Fruit fly (Drosophila melanogaster) whole organism, embryonic: ENCODE results near the gene fry.

Experiments used
- Abd-B ChIP-seq: fragments of 200-800 bp; sonication (Bioruptor generic); optimal IDR thresholded peaks from 2 replicates; lab custom pipeline; 2018; ENCODE audit warnings: missing biosample characterization, mild to moderate bottlenecking, missing genetic modification characterization, moderate library complexity
- Atf-2 ChIP-seq: fragments of 200-800 bp; sonication (Bioruptor generic); optimal IDR thresholded peaks from 2 replicates; lab custom pipeline; 2016; ENCODE audit warnings: missing biosample characterization, missing genetic modification characterization
- CG10209 ChIP-seq: fragments of 200-800 bp; sonication (Bioruptor generic); optimal IDR thresholded peaks from 3 replicates; lab custom pipeline; 2017; ENCODE audit warnings: missing biosample characterization, mild to moderate bottlenecking, missing genetic modification characterization, missing genetic modification reagents
- CG10267 ChIP-seq: fragments of 200-800 bp; sonication (Bioruptor generic); optimal IDR thresholded peaks from 2 replicates; lab custom pipeline; 2018; ENCODE audit warnings: missing biosample characterization, mild to moderate bottlenecking, missing genetic modification characterization, moderate library complexity
- CG10366 ChIP-seq: fragments of 200-800 bp; sonication (Bioruptor generic); IDR thresholded peaks from 2 replicates; pipeline ENCODE4 v1.3.6; 2022; ENCODE audit warnings: missing biosample characterization, missing genetic modification characterization
- CG10462 ChIP-seq: fragments of 200-800 bp; sonication (Bioruptor generic); optimal IDR thresholded peaks from 2 replicates; lab custom pipeline; 2016; ENCODE audit warnings: missing biosample characterization, missing genetic modification characterization
- CG10565 ChIP-seq: fragments of 200-800 bp; sonication (Bioruptor generic); optimal IDR thresholded peaks from 3 replicates; lab custom pipeline; 2016; ENCODE audit warnings: missing biosample characterization, mild to moderate bottlenecking, missing genetic modification characterization
- CG11093 ChIP-seq: fragments of 200-800 bp; sonication (Bioruptor generic); IDR thresholded peaks from 3 replicates; pipeline ENCODE4 v1.3.6; 2022; ENCODE audit warnings: missing biosample characterization, missing genetic modification characterization
- CG12071 ChIP-seq: fragments of 200-800 bp; sonication (Bioruptor generic); optimal IDR thresholded peaks from 3 replicates; lab custom pipeline; 2018; ENCODE audit warnings: missing biosample characterization, mild to moderate bottlenecking, missing genetic modification characterization
- CG12219 ChIP-seq: fragments of 200-800 bp; sonication (Bioruptor generic); optimal IDR thresholded peaks from 3 replicates; lab custom pipeline; 2018; ENCODE audit warnings: missing biosample characterization, mild to moderate bottlenecking, missing genetic modification characterization
- CG12659 ChIP-seq: fragments of 200-800 bp; sonication (Bioruptor generic); optimal IDR thresholded peaks from 3 replicates; lab custom pipeline; 2017; ENCODE audit warnings: mild to moderate bottlenecking, missing biosample characterization, missing genetic modification reagents, missing genetic modification characterization
- CG13123 ChIP-seq: fragments of 200-800 bp; sonication (Bioruptor generic); optimal IDR thresholded peaks from 2 replicates; lab custom pipeline; 2016; ENCODE audit warnings: missing biosample characterization, missing genetic modification characterization
- CG15479 ChIP-seq: fragments of 200-800 bp; sonication (Bioruptor generic); optimal IDR thresholded peaks from 3 replicates; lab custom pipeline; 2019; ENCODE audit warnings: missing biosample characterization, mild to moderate bottlenecking, missing genetic modification characterization, moderate library complexity
- CG16779 ChIP-seq: fragments of 200-800 bp; sonication (Bioruptor generic); IDR thresholded peaks from 2 replicates; pipeline ENCODE4 v1.3.6; 2022; ENCODE audit warnings: missing biosample characterization, missing genetic modification characterization
- CG17186 ChIP-seq: fragments of 200-800 bp; sonication (Bioruptor generic); optimal IDR thresholded peaks from 3 replicates; lab custom pipeline; 2017; ENCODE audit warnings: missing biosample characterization, missing genetic modification reagents, missing genetic modification characterization
- CG2889 ChIP-seq: fragments of 200-800 bp; sonication (Bioruptor generic); IDR thresholded peaks from 3 replicates; pipeline ENCODE4 v1.3.6; 2022; ENCODE audit warnings: missing biosample characterization, missing genetic modification characterization
- CG3407 ChIP-seq: fragments of 200-800 bp; sonication (Bioruptor generic); optimal IDR thresholded peaks from 2 replicates; lab custom pipeline; 2018; ENCODE audit warnings: missing biosample characterization, mild to moderate bottlenecking, missing genetic modification characterization
- CG34422 ChIP-seq: fragments of 200-800 bp; sonication (Bioruptor generic); IDR thresholded peaks from 3 replicates; pipeline ENCODE4 v1.3.6; 2022; ENCODE audit warnings: missing biosample characterization, missing genetic modification characterization
- CG4282 ChIP-seq: fragments of 200-800 bp; sonication (Bioruptor generic); optimal IDR thresholded peaks from 2 replicates; lab custom pipeline; 2016; ENCODE audit warnings: missing biosample characterization, missing genetic modification characterization
- CG4328 ChIP-seq: fragments of 200-800 bp; sonication (Bioruptor generic); optimal IDR thresholded peaks from 3 replicates; lab custom pipeline; 2017; ENCODE audit warnings: missing biosample characterization, missing genetic modification reagents, missing genetic modification characterization
- CG4424 ChIP-seq: fragments of 200-800 bp; sonication (Bioruptor generic); optimal IDR thresholded peaks from 3 replicates; lab custom pipeline; 2016; ENCODE audit warnings: missing biosample characterization, missing genetic modification characterization
- CG4730 ChIP-seq: fragments of 200-800 bp; sonication (Bioruptor generic); IDR thresholded peaks from 2 replicates; pipeline ENCODE4 v1.3.6; 2022; ENCODE audit warnings: missing biosample characterization, missing genetic modification characterization
- CG5245 ChIP-seq: fragments of 200-800 bp; sonication (Bioruptor generic); optimal IDR thresholded peaks from 3 replicates; lab custom pipeline; 2016; ENCODE audit warnings: missing biosample characterization, missing genetic modification characterization
- CG6272 ChIP-seq: fragments of 200-800 bp; sonication (Bioruptor generic); IDR thresholded peaks from 2 replicates; pipeline ENCODE4 v1.3.6; 2022; ENCODE audit warnings: missing biosample characterization, missing genetic modification characterization
- D19B ChIP-seq: fragments of 200-800 bp; sonication (Bioruptor generic); optimal IDR thresholded peaks from 2 replicates; lab custom pipeline; 2017; ENCODE audit warnings: missing biosample characterization, mild to moderate bottlenecking, missing genetic modification characterization
- Dip2 ChIP-seq: fragments of 200-800 bp; sonication (Bioruptor generic); IDR thresholded peaks from 2 replicates; pipeline ENCODE4 v1.3.6; 2022; ENCODE audit warnings: missing biosample characterization, missing genetic modification characterization
- Dp ChIP-seq: fragments of 200-800 bp; sonication (Bioruptor generic); optimal IDR thresholded peaks from 2 replicates; lab custom pipeline; 2018; ENCODE audit warnings: missing biosample characterization, mild to moderate bottlenecking, missing genetic modification characterization, moderate library complexity
- Gug ChIP-seq: fragments of 200-800 bp; sonication (Bioruptor generic); IDR thresholded peaks from 4 replicates; pipeline ENCODE4 v1.3.6; 2022; ENCODE audit warnings: missing biosample characterization, missing genetic modification characterization
- MBD-R2 ChIP-seq: fragments of 200-800 bp; sonication (Bioruptor generic); IDR thresholded peaks from 2 replicates; pipeline ENCODE4 v1.3.6; 2022; ENCODE audit warnings: missing biosample characterization, missing genetic modification characterization
- Max ChIP-seq: fragments of 200-800 bp; sonication (Bioruptor generic); optimal IDR thresholded peaks from 2 replicates; lab custom pipeline; 2016; ENCODE audit warnings: missing biosample characterization, mild to moderate bottlenecking, missing genetic modification characterization
- Ravus ChIP-seq: fragments of 200-800 bp; sonication (Bioruptor generic); IDR thresholded peaks from 2 replicates; pipeline ENCODE4 v1.3.6; 2022; ENCODE audit warnings: missing biosample characterization, missing genetic modification characterization
- Six4 ChIP-seq: fragments of 200-800 bp; sonication (Bioruptor generic); optimal IDR thresholded peaks from 2 replicates; lab custom pipeline; 2016; ENCODE audit warnings: missing biosample characterization, missing genetic modification characterization
- Spps ChIP-seq: fragments of 200-800 bp; sonication (Bioruptor generic); optimal IDR thresholded peaks from 2 replicates; lab custom pipeline; 2018; ENCODE audit warnings: missing biosample characterization, mild to moderate bottlenecking, missing genetic modification characterization
- aop ChIP-seq: fragments of 200-800 bp; sonication (Bioruptor generic); IDR thresholded peaks from 2 replicates; pipeline ENCODE4 v1.3.6; 2022; ENCODE audit warnings: missing biosample characterization, missing genetic modification characterization
- ase ChIP-seq: fragments of 200-800 bp; sonication (Bioruptor generic); IDR thresholded peaks from 3 replicates; pipeline ENCODE4 v1.3.6; 2022; ENCODE audit warnings: missing biosample characterization, missing genetic modification characterization
- bowl ChIP-seq: fragments of 200-800 bp; sonication (Bioruptor generic); IDR thresholded peaks from 2 replicates; pipeline ENCODE4 v1.3.6; 2022; ENCODE audit warnings: missing biosample characterization, missing genetic modification characterization
- cas ChIP-seq: fragments of 200-800 bp; sonication (Bioruptor generic); IDR thresholded peaks from 2 replicates; pipeline ENCODE4 v1.3.6; 2022; ENCODE audit warnings: missing biosample characterization, missing genetic modification characterization
- cato ChIP-seq: fragments of 200-800 bp; sonication (Bioruptor generic); optimal IDR thresholded peaks from 2 replicates; lab custom pipeline; 2016; ENCODE audit warnings: missing biosample characterization, missing genetic modification characterization, borderline replicate concordance
- crol ChIP-seq: fragments of 200-800 bp; sonication (Bioruptor generic); IDR thresholded peaks from 2 replicates; pipeline ENCODE4 v1.3.6; 2022; ENCODE audit warnings: missing biosample characterization, missing genetic modification characterization
- disco-r ChIP-seq: fragments of 200-800 bp; sonication (Bioruptor generic); optimal IDR thresholded peaks from 2 replicates; lab custom pipeline; 2016; ENCODE audit warnings: missing biosample characterization, missing genetic modification characterization
- esg ChIP-seq: fragments of 200-800 bp; sonication (Bioruptor generic); conservative IDR thresholded peaks from 2 replicates; pipeline ENCODE4 v1.3.6; 2022; ENCODE audit warnings: missing biosample characterization, missing genetic modification characterization
- ftz-f1 ChIP-seq: fragments of 200-800 bp; sonication (Bioruptor generic); optimal IDR thresholded peaks from 2 replicates; lab custom pipeline; 2016; ENCODE audit warnings: missing biosample characterization, missing genetic modification characterization
- gcm2 ChIP-seq: fragments of 200-800 bp; sonication (Bioruptor generic); optimal IDR thresholded peaks from 2 replicates; lab custom pipeline; 2016; ENCODE audit warnings: missing biosample characterization, missing genetic modification characterization
- lmd ChIP-seq: fragments of 200-800 bp; sonication (Bioruptor generic); IDR thresholded peaks from 2 replicates; pipeline ENCODE4 v1.3.6; 2022; ENCODE audit warnings: missing biosample characterization, missing genetic modification characterization
- luna ChIP-seq: fragments of 200-800 bp; sonication (Bioruptor generic); optimal IDR thresholded peaks from 2 replicates; lab custom pipeline; 2016; ENCODE audit warnings: missing biosample characterization, missing genetic modification characterization
- pb ChIP-seq: fragments of 200-800 bp; sonication (Bioruptor generic); optimal IDR thresholded peaks from 3 replicates; lab custom pipeline; 2016; ENCODE audit warnings: missing biosample characterization, missing genetic modification characterization
- scrt ChIP-seq: fragments of 200-800 bp; sonication (Bioruptor generic); optimal IDR thresholded peaks from 2 replicates; lab custom pipeline; 2018; ENCODE audit warnings: missing biosample characterization, mild to moderate bottlenecking, missing genetic modification characterization, moderate library complexity
- tin ChIP-seq: fragments of 200-800 bp; sonication (Bioruptor generic); optimal IDR thresholded peaks from 3 replicates; lab custom pipeline; 2016; ENCODE audit warnings: missing biosample characterization, missing genetic modification characterization
- trh ChIP-seq: fragments of 200-800 bp; sonication (Bioruptor generic); optimal IDR thresholded peaks from 2 replicates; lab custom pipeline; 2016; ENCODE audit warnings: missing biosample characterization, missing genetic modification characterization
- tup ChIP-seq: fragments of 200-800 bp; sonication (Bioruptor generic); optimal IDR thresholded peaks from 2 replicates; lab custom pipeline; 2016; ENCODE audit warnings: missing biosample characterization, mild to moderate bottlenecking, missing genetic modification characterization, moderate library complexity
- unpg ChIP-seq: fragments of 200-800 bp; sonication (Bioruptor generic); optimal IDR thresholded peaks from 3 replicates; lab custom pipeline; 2018; ENCODE audit warnings: missing biosample characterization, mild to moderate bottlenecking, missing genetic modification characterization, moderate library complexity
- vfl ChIP-seq: fragments of 200-800 bp; sonication (Bioruptor generic); optimal IDR thresholded peaks from 2 replicates; lab custom pipeline; 2016; ENCODE audit warnings: missing biosample characterization, missing genetic modification characterization
- wor ChIP-seq: fragments of 200-800 bp; sonication (Bioruptor generic); IDR thresholded peaks from 2 replicates; pipeline ENCODE4 v1.3.6; 2022; ENCODE audit warnings: missing biosample characterization, missing genetic modification characterization

fry gene

dm6 chr3L:9726707-9727106, 47.8 kb upstream of the fry start, which contains the start of gene Naa60 (continued):
- TF ChIP-seq CG10565 (GFP tag; lab: Kevin White, UChicago): no peak
- TF ChIP-seq disco-r: no peak
- no peak for TF ChIP-seq crol (GFP tag; lab: Robert Waterston, UW)
- TF ChIP-seq lmd (GFP tag; lab: Robert Waterston, UW): no peak
- no peak for TF ChIP-seq CG10366 (GFP tag; lab: Robert Waterston, UW)
- TF ChIP-seq D19B (GFP tag; lab: Kevin White, UChicago): no peak
- TF ChIP-seq Atf-2 (GFP tag; lab: Kevin White, UChicago): no peak
- peak; percentile 85 for TF ChIP-seq MBD-R2 (GFP tag; lab: Robert Waterston, UW)
- no peak for TF ChIP-seq CG10462 (GFP tag; lab: Kevin White, UChicago)
- TF ChIP-seq CG6272 (GFP tag; lab: Robert Waterston, UW): no peak
- no peak for TF ChIP-seq Dip2 (GFP tag; lab: Robert Waterston, UW)
- no peak for TF ChIP-seq Max
- TF ChIP-seq CG17186 (GFP tag; lab: Kevin White, UChicago): no peak
- no peak for TF ChIP-seq CG4328 (GFP tag; lab: Kevin White, UChicago)
- TF ChIP-seq pb: no peak
- TF ChIP-seq scrt (GFP tag; lab: Kevin White, UChicago): no peak
- TF ChIP-seq CG16779: no peak
- no peak for TF ChIP-seq esg (GFP tag; lab: Robert Waterston, UW)
- peak; percentile 49; the same call in 1 of the 3 replicates for TF ChIP-seq CG34422 (GFP tag; lab: Robert Waterston, UW)
- peak; percentile 54 for TF ChIP-seq CG12659 (GFP tag; lab: Kevin White, UChicago)
- TF ChIP-seq CG10209 (GFP tag; lab: Kevin White, UChicago): no peak
- TF ChIP-seq CG4730 (GFP tag; lab: Robert Waterston, UW): no peak
- peak; percentile 74 for TF ChIP-seq Dp (GFP tag; lab: Kevin White, UChicago)
- TF ChIP-seq CG12071 (GFP tag; lab: Kevin White, UChicago): no peak
- TF ChIP-seq CG2889 (GFP tag; lab: Robert Waterston, UW): no peak
- no peak for TF ChIP-seq tin (GFP tag; lab: Kevin White, UChicago)
- no peak for TF ChIP-seq CG5245 (GFP tag; lab: Kevin White, UChicago)
- no peak for TF ChIP-seq tup (GFP tag; lab: Kevin White, UChicago)
- TF ChIP-seq vfl: no peak
- no peak for TF ChIP-seq aop (GFP tag; lab: Robert Waterston, UW)
- no peak for TF ChIP-seq ftz-f1
- no peak for TF ChIP-seq cas (GFP tag; lab: Robert Waterston, UW)
- no peak for TF ChIP-seq cato (GFP tag; lab: Kevin White, UChicago)
- no peak for TF ChIP-seq CG4282 (GFP tag; lab: Kevin White, UChicago)
- no peak for TF ChIP-seq luna (GFP tag; lab: Kevin White, UChicago)
- TF ChIP-seq unpg (GFP tag; lab: Kevin White, UChicago): no peak
- no peak for TF ChIP-seq trh (GFP tag; lab: Kevin White, UChicago)
- no peak for TF ChIP-seq CG13123 (GFP tag; lab: Kevin White, UChicago)
- no peak for TF ChIP-seq CG15479 (GFP tag; lab: Kevin White, UChicago)
- no peak for TF ChIP-seq Six4 (GFP tag; lab: Kevin White, UChicago)
- TF ChIP-seq wor (GFP tag; lab: Robert Waterston, UW): no peak
- TF ChIP-seq Spps (tag; lab: Kevin White, UChicago): no peak
- no peak for TF ChIP-seq CG12219 (GFP tag; lab: Kevin White, UChicago)
- TF ChIP-seq Abd-B (GFP tag; lab: Kevin White, UChicago): no peak
- no peak for TF ChIP-seq Gug (GFP tag; lab: Robert Waterston, UW)
- TF ChIP-seq CG10267 (tag; lab: Kevin White, UChicago): peak; percentile 47
- TF ChIP-seq CG4424: peak; percentile 5
- TF ChIP-seq Ravus (GFP tag; lab: Robert Waterston, UW): no peak
- TF ChIP-seq gcm2 (GFP tag; lab: Kevin White, UChicago): no peak
- no peak for TF ChIP-seq bowl
- TF ChIP-seq ase (GFP tag; lab: Robert Waterston, UW): no peak
- TF ChIP-seq CG11093 (GFP tag; lab: Robert Waterston, UW): no peak
- TF ChIP-seq CG3407 (GFP tag; lab: Kevin White, UChicago): no peak
